Worm (Caenorhabditis elegans) whole organism, L3 larva: Measurements from ENCODE around the gene gtl-2.
"Not testable (repeated sequence)": the region's sequence is repeated elsewhere in the genome, so short reads cannot be mapped to it uniquely, and the experiment has no call there.

Experiments
- ceh-16 ChIP-seq: sonication (generic microtip); optimal IDR thresholded peaks from 2 replicates; lab custom pipeline; 2017; ENCODE audit warnings: missing biosample characterization, missing genetic modification characterization
- ceh-28 ChIP-seq: fragments of 150-350 bp; optimal IDR thresholded peaks from 2 replicates; lab custom pipeline; 2014; ENCODE audit warnings: missing biosample characterization, missing genetic modification reagents, missing genetic modification characterization
- ceh-82 ChIP-seq: fragments of 150-350 bp; optimal IDR thresholded peaks from 2 replicates; lab custom pipeline; 2014; ENCODE audit warnings: missing biosample characterization, missing genetic modification characterization
- ceh-9 ChIP-seq: sonication (generic microtip); optimal IDR thresholded peaks from 2 replicates; lab custom pipeline; 2018; ENCODE audit warnings: missing biosample characterization, missing genetic modification characterization
- daf-12 ChIP-seq: fragments of 150-350 bp; optimal IDR thresholded peaks from 2 replicates; lab custom pipeline; 2014; ENCODE audit warnings: missing biosample characterization, missing genetic modification reagents, missing genetic modification characterization
- egl-5 ChIP-seq: fragments of 150-350 bp; optimal IDR thresholded peaks from 2 replicates; lab custom pipeline; 2017; ENCODE audit warnings: missing biosample characterization, missing genetic modification reagents, missing genetic modification characterization, inconsistent platforms
- elt-1 ChIP-seq: fragments of 150-350 bp; optimal IDR thresholded peaks from 2 replicates; lab custom pipeline; 2014; ENCODE audit warnings: missing biosample characterization, missing genetic modification characterization
- elt-2 ChIP-seq: sonication (generic microtip); optimal IDR thresholded peaks from 2 replicates; lab custom pipeline; 2016; ENCODE audit warnings: missing genetic modification reagents, mild to moderate bottlenecking, missing genetic modification characterization, missing compliant biosample characterization
- elt-3 ChIP-seq, 3 experiments: fragments of 150-350 bp in 1 of 3; sonication (generic microtip) in 2 of 3; optimal IDR thresholded peaks; 2 replicates in 2 of 3; 4 replicates in 1 of 3; lab custom pipeline; 2014 to 2017; ENCODE audit warnings: missing biosample characterization in 3 of 3, missing genetic modification characterization in 3 of 3
- fkh-10 ChIP-seq: sonication (generic microtip); optimal IDR thresholded peaks from 2 replicates; lab custom pipeline; 2017; ENCODE audit warnings: missing biosample characterization, missing genetic modification reagents, missing genetic modification characterization
- fos-1 ChIP-seq: fragments of 150-350 bp; optimal IDR thresholded peaks from 2 replicates; lab custom pipeline; 2014; ENCODE audit warnings: missing biosample characterization, missing genetic modification characterization
- jun-1 ChIP-seq: fragments of 150-350 bp; optimal IDR thresholded peaks from 2 replicates; lab custom pipeline; 2014; ENCODE audit warnings: missing biosample characterization, missing genetic modification reagents, missing genetic modification characterization
- lin-15B ChIP-seq: fragments of 150-350 bp; optimal IDR thresholded peaks from 2 replicates; lab custom pipeline; 2014; ENCODE audit warnings: missing biosample characterization, missing genetic modification characterization
- lin-39 ChIP-seq: fragments of 150-350 bp; optimal IDR thresholded peaks from 2 replicates; lab custom pipeline; 2018; ENCODE audit warnings: missing biosample characterization, missing genetic modification reagents, missing genetic modification characterization
- lsy-12 ChIP-seq: sonication (generic microtip); optimal IDR thresholded peaks from 2 replicates; lab custom pipeline; 2016; ENCODE audit warnings: mild to moderate bottlenecking, missing genetic modification characterization, missing compliant biosample characterization
- nfya-1 ChIP-seq: sonication (generic microtip); optimal IDR thresholded peaks from 2 replicates; lab custom pipeline; 2017; ENCODE audit warnings: missing genetic modification characterization, mild to moderate bottlenecking, missing compliant biosample characterization, antibody characterized with exemption, moderate library complexity; ENCODE audit not compliant: insufficient read depth
- nhr-23 ChIP-seq: fragments of 150-350 bp; optimal IDR thresholded peaks from 2 replicates; lab custom pipeline; 2014; ENCODE audit warnings: missing biosample characterization, missing genetic modification reagents, missing genetic modification characterization
- nhr-25 ChIP-seq: sonication (generic microtip); optimal IDR thresholded peaks from 2 replicates; lab custom pipeline; 2017; ENCODE audit warnings: missing biosample characterization, missing genetic modification characterization
- nhr-28 ChIP-seq: fragments of 150-350 bp; optimal IDR thresholded peaks from 2 replicates; lab custom pipeline; 2014; ENCODE audit warnings: missing biosample characterization, missing genetic modification characterization
- nhr-43 ChIP-seq: sonication (generic microtip); optimal IDR thresholded peaks from 2 replicates; lab custom pipeline; 2016; ENCODE audit warnings: mild to moderate bottlenecking, missing genetic modification characterization, missing compliant biosample characterization; ENCODE audit not compliant: poor library complexity, severe bottlenecking
- nhr-67 ChIP-seq: fragments of 150-350 bp; optimal IDR thresholded peaks from 2 replicates; lab custom pipeline; 2014; ENCODE audit warnings: missing biosample characterization, missing genetic modification characterization
- nhr-76 ChIP-seq: fragments of 150-350 bp; sonication (generic microtip); optimal IDR thresholded peaks from 5 replicates; lab custom pipeline; 2014; ENCODE audit warnings: missing biosample characterization, missing genetic modification characterization
- nhr-77 ChIP-seq: fragments of 150-350 bp; optimal IDR thresholded peaks from 2 replicates; lab custom pipeline; 2014; ENCODE audit warnings: missing biosample characterization, missing genetic modification characterization
- pha-4 ChIP-seq: fragments of 150-350 bp; optimal IDR thresholded peaks from 2 replicates; lab custom pipeline; 2014; ENCODE audit warnings: missing biosample characterization, missing genetic modification reagents, missing genetic modification characterization
- pqm-1 ChIP-seq: fragments of 150-350 bp; optimal IDR thresholded peaks from 2 replicates; lab custom pipeline; 2017; ENCODE audit warnings: missing biosample characterization, missing genetic modification characterization, inconsistent platforms
- sea-2 ChIP-seq: fragments of 150-350 bp; sonication (generic microtip); optimal IDR thresholded peaks from 4 replicates; lab custom pipeline; 2014; ENCODE audit warnings: missing biosample characterization, missing genetic modification reagents, missing genetic modification characterization
- skn-1 ChIP-seq: fragments of 150-350 bp; optimal IDR thresholded peaks from 2 replicates; lab custom pipeline; 2014; ENCODE audit warnings: missing biosample characterization, missing genetic modification characterization
- unc-62 ChIP-seq: fragments of 150-350 bp; sonication (generic microtip); optimal IDR thresholded peaks from 4 replicates; lab custom pipeline; 2014; ENCODE audit warnings: missing biosample characterization, missing genetic modification reagents, missing genetic modification characterization
- zag-1 ChIP-seq: fragments of 150-350 bp; optimal IDR thresholded peaks from 2 replicates; lab custom pipeline; 2014; ENCODE audit warnings: missing biosample characterization, missing genetic modification characterization
- ztf-11 ChIP-seq: fragments of 150-350 bp; optimal IDR thresholded peaks from 2 replicates; lab custom pipeline; 2014; ENCODE audit warnings: missing biosample characterization, missing genetic modification characterization
- ztf-4 ChIP-seq: fragments of 150-350 bp; optimal IDR thresholded peaks from 2 replicates; lab custom pipeline; 2014; ENCODE audit warnings: missing biosample characterization, missing genetic modification characterization

gtl-2 gene

ce11 chrIV:11253689-11254088, 19.6 kb upstream of the gtl-2 start, which contains the start of gene C05C12.1:
C05C12.1 (plus strand) TSS chrIV:11253989.
- not testable (repeated sequence) for TF ChIP-seq ceh-9; nhr-25 (tag; lab: Kevin White, UChicago); nhr-77 (tag; lab: Kevin White, UChicago)

ce11 chrIV:11257476-11257875, 15.8 kb upstream of the gtl-2 start:
- no peak for TF ChIP-seq nhr-28 (tag; lab: Kevin White, UChicago)
- no peak for TF ChIP-seq nhr-67 (tag; lab: Kevin White, UChicago)
- no peak for TF ChIP-seq elt-1 (tag; lab: Kevin White, UChicago)
- TF ChIP-seq ceh-16 (tag; lab: Kevin White, UChicago), result no peak
- no peak for TF ChIP-seq zag-1 (tag; lab: Kevin White, UChicago)
- no peak for TF ChIP-seq lin-15B
- no peak for TF ChIP-seq ceh-28 (tag; lab: Kevin White, UChicago)
- no peak for TF ChIP-seq nhr-25 (tag; lab: Kevin White, UChicago)
- no peak for TF ChIP-seq pha-4
- peak; percentile 63 for TF ChIP-seq jun-1 (tag; lab: Kevin White, UChicago)
- peak; percentile 89 for TF ChIP-seq elt-2 (tag; lab: Kevin White, UChicago)
- TF ChIP-seq pqm-1, result peak; percentile 64
- no peak for TF ChIP-seq lsy-12 (tag; lab: Kevin White, UChicago)
- no peak for TF ChIP-seq nfya-1 (tag; lab: Kevin White, UChicago)

- peak; percentile 8 for TF ChIP-seq pha-4
- no peak for TF ChIP-seq unc-62
- peak; percentile 87 for TF ChIP-seq elt-2 (tag; lab: Kevin White, UChicago)
- no peak for TF ChIP-seq ceh-28 (tag; lab: Kevin White, UChicago)
- TF ChIP-seq pqm-1, result peak; percentile 27
- TF ChIP-seq, all 47 proteins: peak for 3
Measured at ce11 chrIV:11259485-11259972, 13.7 kb upstream of the gtl-2 start, which contains the start of gene gtl-1. gtl-1 (minus strand) TSS chrIV:11259535.

ce11 chrIV:11260544-11261227, 12.6 kb upstream of the gtl-2 start, which contains the start of gene C05C12.5:
C05C12.5 (minus strand) TSS chrIV:11261185.
- TF ChIP-seq ceh-82 (tag; lab: Kevin White, UChicago), result no peak
- TF ChIP-seq ztf-11 (tag; lab: Kevin White, UChicago), result no peak

- TF ChIP-seq elt-1 (tag; lab: Kevin White, UChicago) (no peak), nhr-25 (tag; lab: Kevin White, UChicago) (no peak), sea-2 (no peak), skn-1 (tag; lab: Kevin White, UChicago) (no peak), nhr-77 (tag; lab: Kevin White, UChicago) (no peak), nhr-23 (no peak), lin-39 (no peak), unc-62 (no peak), egl-5 (no peak), ztf-4 (tag; lab: Kevin White, UChicago) (no peak), nhr-43 (tag; lab: Kevin White, UChicago) (no peak), nhr-76 (tag; lab: Kevin White, UChicago) (no peak), jun-1 (tag; lab: Kevin White, UChicago) (no peak), fkh-10 (GFP tag; lab: Kevin White, UChicago) (no peak), fos-1 (no peak), daf-12 (no peak), ztf-11 (tag; lab: Kevin White, UChicago) (no peak), elt-2 (tag; lab: Kevin White, UChicago) (no peak), pqm-1 (no peak), elt-3 (tag; optimal IDR thresholded peaks at IDR 0.05; lab: Kevin White, UChicago) (no peak)
Measured at ce11 chrIV:11261535-11261934, 11.7 kb upstream of the gtl-2 start, which contains the start of gene F54D1.1. F54D1.1 (plus strand) TSS chrIV:11261835.
